Worm (Caenorhabditis elegans) whole organism, L2 larva: ENCODE measurements around the gene amx-1.

Experiments
- C34F6.9 ChIP-seq: fragments of 150-350 bp; optimal IDR thresholded peaks from 2 replicates; lab custom pipeline; 2014; ENCODE audit warnings: missing biosample characterization, missing genetic modification characterization
- F13H6.1 ChIP-seq: sonication (generic microtip); optimal IDR thresholded peaks from 2 replicates; lab custom pipeline; 2016; ENCODE audit warnings: missing genetic modification characterization, missing compliant biosample characterization
- Y55F3AM.14 ChIP-seq: fragments of 200-800 bp; sonication (Bioruptor generic); optimal IDR thresholded peaks from 2 replicates; lab custom pipeline; 2018; ENCODE audit warnings: mild to moderate bottlenecking, missing genetic modification characterization, missing compliant biosample characterization
- ZK546.5 ChIP-seq: sonication (generic microtip); optimal IDR thresholded peaks from 2 replicates; lab custom pipeline; 2017; ENCODE audit warnings: missing biosample characterization, missing genetic modification characterization
- ama-1 ChIP-seq: fragments of 150-350 bp; optimal IDR thresholded peaks from 2 replicates; lab custom pipeline; 2018; ENCODE audit warnings: inconsistent platforms
- blmp-1 ChIP-seq: sonication (generic microtip); optimal IDR thresholded peaks from 2 replicates; lab custom pipeline; 2017; ENCODE audit warnings: missing genetic modification characterization, mild to moderate bottlenecking, missing compliant biosample characterization, antibody characterized with exemption, moderate library complexity; ENCODE audit not compliant: insufficient read depth
- ceh-16 ChIP-seq: fragments of 150-350 bp; optimal IDR thresholded peaks from 2 replicates; lab custom pipeline; 2014; ENCODE audit warnings: missing biosample characterization, missing genetic modification characterization
- crh-2 ChIP-seq: sonication (generic microtip); optimal IDR thresholded peaks from 2 replicates; lab custom pipeline; 2017; ENCODE audit warnings: missing biosample characterization, missing genetic modification characterization
- dmd-4 ChIP-seq: sonication (generic microtip); optimal IDR thresholded peaks from 2 replicates; lab custom pipeline; 2017; ENCODE audit warnings: missing biosample characterization, missing genetic modification characterization
- egl-27 ChIP-seq: sonication (generic microtip); optimal IDR thresholded peaks from 3 replicates; lab custom pipeline; 2017; ENCODE audit warnings: missing biosample characterization, missing genetic modification reagents, missing genetic modification characterization
- elt-1 ChIP-seq: fragments of 150-350 bp; optimal IDR thresholded peaks from 2 replicates; lab custom pipeline; 2014; ENCODE audit warnings: missing biosample characterization, missing genetic modification characterization
- elt-3 ChIP-seq: sonication (generic microtip); optimal IDR thresholded peaks from 2 replicates; lab custom pipeline; 2017; ENCODE audit warnings: missing biosample characterization, missing genetic modification characterization
- fos-1 ChIP-seq: fragments of 150-350 bp; optimal IDR thresholded peaks from 2 replicates; lab custom pipeline; 2014; ENCODE audit warnings: missing biosample characterization, missing genetic modification characterization
- gmeb-1 ChIP-seq: fragments of 150-350 bp; optimal IDR thresholded peaks from 2 replicates; lab custom pipeline; 2014; ENCODE audit warnings: missing biosample characterization, missing genetic modification characterization
- lin-11 ChIP-seq: fragments of 150-350 bp; sonication (generic microtip); optimal IDR thresholded peaks from 2 replicates; lab custom pipeline; 2014; ENCODE audit warnings: missing biosample characterization, missing genetic modification characterization, inconsistent platforms, mixed read lengths
- lin-13 ChIP-seq: fragments of 150-350 bp; optimal IDR thresholded peaks from 2 replicates; lab custom pipeline; 2014; ENCODE audit warnings: missing biosample characterization, missing genetic modification reagents, missing genetic modification characterization
- lin-39 ChIP-seq: fragments of 150-350 bp; optimal IDR thresholded peaks from 2 replicates; lab custom pipeline; 2014; ENCODE audit warnings: missing biosample characterization, missing genetic modification reagents, missing genetic modification characterization
- mab-5 ChIP-seq: fragments of 150-350 bp; optimal IDR thresholded peaks from 2 replicates; lab custom pipeline; 2014; ENCODE audit warnings: missing biosample characterization, missing genetic modification characterization
- mdl-1 ChIP-seq, 2 experiments: fragments of 150-350 bp in 1 of 2; sonication (generic microtip) in 1 of 2; optimal IDR thresholded peaks; 2 replicates each; lab custom pipeline; 2017; ENCODE audit warnings: missing biosample characterization in 2 of 2, missing genetic modification characterization in 2 of 2
- nhr-12 ChIP-seq: fragments of 150-350 bp; optimal IDR thresholded peaks from 2 replicates; lab custom pipeline; 2014; ENCODE audit warnings: missing biosample characterization, missing genetic modification characterization
- nhr-129 ChIP-seq: fragments of 150-350 bp; optimal IDR thresholded peaks from 2 replicates; lab custom pipeline; 2014; ENCODE audit warnings: missing biosample characterization, missing genetic modification characterization
- nhr-21 ChIP-seq: fragments of 150-350 bp; optimal IDR thresholded peaks from 2 replicates; lab custom pipeline; 2014; ENCODE audit warnings: missing biosample characterization, missing genetic modification characterization
- nhr-23 ChIP-seq: fragments of 150-350 bp; optimal IDR thresholded peaks from 2 replicates; lab custom pipeline; 2014; ENCODE audit warnings: missing biosample characterization, missing genetic modification reagents, missing genetic modification characterization
- nhr-25 ChIP-seq: fragments of 150-350 bp; sonication (generic microtip); optimal IDR thresholded peaks from 3 replicates; lab custom pipeline; 2014; ENCODE audit warnings: missing biosample characterization, missing genetic modification characterization
- nhr-6 ChIP-seq: fragments of 150-350 bp; optimal IDR thresholded peaks from 2 replicates; lab custom pipeline; 2014; ENCODE audit warnings: missing biosample characterization, missing genetic modification characterization
- peb-1 ChIP-seq: fragments of 150-350 bp; optimal IDR thresholded peaks from 2 replicates; lab custom pipeline; 2014; ENCODE audit warnings: missing biosample characterization, missing genetic modification characterization
- skn-1 ChIP-seq: sonication (generic microtip); optimal IDR thresholded peaks from 2 replicates; lab custom pipeline; 2017; ENCODE audit warnings: missing biosample characterization, missing genetic modification characterization
- sma-3 ChIP-seq: sonication (generic microtip); optimal IDR thresholded peaks from 2 replicates; lab custom pipeline; 2016; ENCODE audit warnings: missing genetic modification reagents, missing genetic modification characterization, missing compliant biosample characterization
- sma-9 ChIP-seq, 2 experiments: fragments of 150-350 bp in 1 of 2; sonication (generic microtip) in 1 of 2; optimal IDR thresholded peaks; 2 replicates each; lab custom pipeline; 2014 to 2016; ENCODE audit warnings: missing genetic modification characterization in 2 of 2, mild to moderate bottlenecking in 1 of 2, missing biosample characterization in 1 of 2, missing compliant biosample characterization in 1 of 2, missing genetic modification reagents in 1 of 2, moderate library complexity in 1 of 2
- snpc-4 ChIP-seq: fragments of 150-350 bp; optimal IDR thresholded peaks from 2 replicates; lab custom pipeline; 2014; ENCODE audit warnings: missing biosample characterization, missing genetic modification characterization
- unc-55 ChIP-seq: fragments of 150-350 bp; sonication (generic microtip); optimal IDR thresholded peaks from 3 replicates; lab custom pipeline; 2014; ENCODE audit warnings: missing biosample characterization, missing genetic modification reagents, missing genetic modification characterization
- zag-1 ChIP-seq: fragments of 150-350 bp; optimal IDR thresholded peaks from 2 replicates; lab custom pipeline; 2014; ENCODE audit warnings: missing biosample characterization, missing genetic modification characterization
- ztf-1 ChIP-seq: fragments of 200-800 bp; sonication (Bioruptor generic); conservative IDR thresholded peaks from 2 replicates; pipeline ENCODE4 v1.3.6; 2022; ENCODE audit warnings: missing genetic modification characterization, missing compliant biosample characterization
- ztf-11 ChIP-seq: sonication (generic microtip); optimal IDR thresholded peaks from 2 replicates; lab custom pipeline; 2017; ENCODE audit warnings: missing biosample characterization, missing genetic modification characterization
- ztf-4 ChIP-seq: fragments of 150-350 bp; optimal IDR thresholded peaks from 2 replicates; lab custom pipeline; 2014; ENCODE audit warnings: missing biosample characterization, missing genetic modification characterization

The amx-1 gene

DNA sequence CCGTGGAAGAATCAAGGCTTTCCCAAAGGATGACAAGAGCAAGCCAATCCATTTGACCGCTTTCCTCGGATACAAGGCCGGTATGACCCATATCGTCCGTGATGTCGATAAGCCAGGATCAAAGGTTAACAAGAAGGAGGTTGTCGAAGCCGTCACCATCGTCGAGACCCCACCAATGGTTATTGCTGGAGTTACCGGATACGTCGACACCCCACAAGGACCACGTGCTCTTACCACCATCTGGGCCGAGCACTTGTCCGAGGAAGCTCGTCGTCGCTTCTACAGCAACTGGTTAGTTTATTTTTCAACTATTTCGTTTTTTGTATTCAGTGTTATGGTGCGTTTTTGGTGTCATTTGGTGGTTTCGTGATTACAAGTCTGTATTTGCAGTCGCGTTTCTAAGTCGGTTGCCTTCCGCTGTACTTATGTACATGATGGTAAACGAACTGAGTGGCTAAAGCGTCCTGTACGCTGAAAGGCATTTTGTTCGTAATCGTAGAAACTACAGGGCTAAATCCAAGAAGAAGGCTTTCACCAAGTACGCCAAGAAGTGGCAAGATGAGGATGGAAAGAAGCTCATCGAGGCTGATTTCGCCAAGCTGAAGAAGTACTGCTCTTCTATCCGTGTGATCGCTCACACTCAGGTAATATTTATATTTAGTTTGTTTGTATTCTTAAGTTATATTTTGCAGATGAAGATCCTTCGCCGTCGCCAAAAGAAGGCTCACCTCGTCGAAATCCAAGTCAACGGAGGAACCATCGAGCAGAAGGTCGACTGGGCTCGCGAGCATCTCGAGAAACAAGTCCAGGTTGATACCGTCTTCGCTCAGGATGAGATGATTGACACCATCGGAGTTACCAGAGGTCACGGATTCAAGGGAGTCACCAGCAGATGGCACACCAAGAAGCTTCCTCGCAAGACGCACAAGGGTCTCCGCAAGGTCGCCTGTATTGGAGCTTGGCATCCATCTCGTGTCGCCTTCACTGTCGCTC, 46.0 kb downstream of the amx-1 start:
- no peak for TF ChIP-seq mdl-1 (tag; optimal IDR thresholded peaks at IDR 0.05; lab: Kevin White, UChicago)
- no peak for TF ChIP-seq ztf-11 (tag; lab: Kevin White, UChicago)
- TF ChIP-seq blmp-1: no peak

- TF ChIP-seq nhr-129 (tag; lab: Kevin White, UChicago) (no peak), gmeb-1 (tag; lab: Kevin White, UChicago) (peak; percentile 33), egl-27 (no peak), skn-1 (tag; lab: Kevin White, UChicago) (no peak), fos-1 (tag; lab: Kevin White, UChicago) (peak; percentile 36), sma-9 (GFP tag; optimal IDR thresholded peaks at IDR 0.05; lab: Kevin White, UChicago) (no peak), sma-9 (tag; optimal IDR thresholded peaks at IDR 0.05; lab: Kevin White, UChicago) (no peak), Y55F3AM.14 (GFP tag; lab: Kevin White, UChicago) (peak; percentile 37), nhr-6 (tag; lab: Kevin White, UChicago) (no peak), crh-2 (peak; percentile 12), unc-55 (no peak), sma-3 (GFP tag; lab: Kevin White, UChicago) (peak; percentile 17), nhr-25 (tag; lab: Kevin White, UChicago) (peak; percentile 48), elt-3 (tag; lab: Kevin White, UChicago) (no peak), elt-1 (tag; lab: Kevin White, UChicago) (no peak), F13H6.1 (tag; lab: Kevin White, UChicago) (no peak), dmd-4 (tag; lab: Kevin White, UChicago) (no peak), zag-1 (no peak), lin-13 (GFP tag; lab: Kevin White, UChicago) (no peak), nhr-12 (tag; lab: Kevin White, UChicago) (no peak), snpc-4 (tag; lab: Kevin White, UChicago) (no peak), C34F6.9 (tag; lab: Kevin White, UChicago) (no peak), peb-1 (no peak), nhr-23 (tag; lab: Kevin White, UChicago) (no peak), ama-1 (lab: Kevin White, UChicago) (peak; percentile 19), mab-5 (tag; lab: Kevin White, UChicago) (no peak), nhr-21 (tag; lab: Kevin White, UChicago) (peak; percentile 68), lin-11 (tag; lab: Kevin White, UChicago) (no peak), ceh-16 (no peak), ztf-4 (tag; lab: Kevin White, UChicago) (peak; percentile 25), lin-39 (tag; lab: Kevin White, UChicago) (no peak), ztf-1 (GFP tag; lab: Robert Waterston, UW) (no peak)
These were observed 47.1 kb downstream of the amx-1 start for ce11 chrIII:3869292-3869781.

ce11 chrIII:3871763-3872486, 49.7 kb downstream of the amx-1 start:
- no peak for TF ChIP-seq Y55F3AM.14 (GFP tag; lab: Kevin White, UChicago)
- peak; percentile 28 for TF ChIP-seq nhr-25 (tag; lab: Kevin White, UChicago)
- peak; percentile 55 for TF ChIP-seq fos-1 (tag; lab: Kevin White, UChicago)

ce11 chrIII:3872978-3873377, 50.8 kb downstream of the amx-1 start:
- TF ChIP-seq F13H6.1 (tag; lab: Kevin White, UChicago) (no peak), ZK546.5 (tag; lab: Kevin White, UChicago) (no peak), elt-3 (tag; lab: Kevin White, UChicago) (no peak), mab-5 (tag; lab: Kevin White, UChicago) (no peak)
